Worm (Caenorhabditis elegans) whole organism, midembryonic: ENCODE results near the gene ceh-57.

ENCODE experiments used
- T22C8.4 ChIP-seq: fragments of 200-800 bp; sonication (Bioruptor generic); IDR thresholded peaks from 2 replicates; pipeline ENCODE4 v1.3.6; 2022; ENCODE audit warnings: missing genetic modification characterization, missing compliant biosample characterization
- flt-1 ChIP-seq: fragments of 200-800 bp; sonication (Bioruptor generic); IDR thresholded peaks from 2 replicates; pipeline ENCODE4 v1.3.6; 2022; ENCODE audit warnings: missing genetic modification characterization, missing compliant biosample characterization
- klf-2 ChIP-seq: fragments of 200-800 bp; sonication (Bioruptor generic); conservative IDR thresholded peaks from 2 replicates; pipeline ENCODE4 v1.3.6; 2022; ENCODE audit warnings: missing genetic modification reagents, missing genetic modification characterization, missing compliant biosample characterization

DNA sequence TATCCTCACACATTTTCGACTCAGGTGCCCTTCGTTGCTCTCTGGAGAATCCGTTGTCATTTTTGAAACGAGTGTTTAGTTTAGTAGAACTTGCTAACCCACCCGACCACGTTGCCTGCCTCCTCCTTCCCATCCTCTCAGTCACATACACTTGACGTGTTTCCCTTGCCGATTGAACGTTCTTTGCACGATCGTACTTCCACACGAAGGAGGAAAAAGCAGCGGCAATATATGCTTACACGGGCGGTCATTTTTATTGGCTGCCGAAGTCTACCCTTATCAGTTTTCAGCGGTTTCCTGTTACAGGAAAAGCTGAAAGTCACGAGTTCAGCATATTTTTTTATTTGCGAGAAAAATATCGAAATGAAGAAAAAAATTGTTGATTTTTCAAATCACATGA is 22.7 kb upstream of the ceh-57 start:
- no peak for TF ChIP-seq flt-1 (GFP tag; lab: Robert Waterston, UW)
- no peak for TF ChIP-seq klf-2 (GFP tag; lab: Robert Waterston, UW)
- TF ChIP-seq T22C8.4 (GFP tag; lab: Robert Waterston, UW), result no peak
